Worm (Caenorhabditis elegans): ENCODE results near the gene str-185.

DNA sequence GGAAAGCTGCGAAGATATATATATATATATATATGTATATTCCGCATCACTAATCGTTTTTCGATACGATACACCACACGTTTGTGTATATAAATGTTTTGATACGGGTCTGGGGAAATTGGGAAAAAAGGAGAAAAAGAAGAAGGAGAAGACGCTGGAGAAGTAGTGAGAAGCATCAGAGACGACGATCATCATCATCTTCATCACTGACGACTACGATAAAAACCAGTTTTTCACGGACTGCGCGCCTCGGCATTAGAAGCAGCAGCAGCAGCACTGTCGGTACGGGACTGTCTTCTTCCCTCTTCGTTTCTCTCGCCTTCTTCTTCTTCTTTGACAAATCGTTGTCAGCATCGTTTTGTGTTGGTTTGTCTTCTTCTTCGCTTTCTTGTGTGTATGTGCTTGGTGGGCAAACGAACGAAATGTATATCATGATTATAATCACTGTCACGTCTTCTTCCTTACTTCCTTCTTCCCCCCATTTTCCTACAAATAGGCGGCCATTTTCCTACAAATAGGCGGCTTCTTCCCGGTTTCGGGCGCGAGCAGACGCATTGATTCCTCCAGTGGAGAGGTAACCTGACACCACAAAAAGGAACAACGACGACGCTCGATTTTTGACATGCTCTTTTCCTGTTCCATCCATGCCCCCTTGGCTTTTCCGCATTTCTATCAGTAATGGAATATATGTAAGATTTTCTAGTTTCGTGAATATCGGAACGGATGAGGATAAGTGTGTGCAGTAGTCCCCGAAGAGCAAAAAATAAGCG lies 33.6 kb downstream of the str-185 start:
- TF ChIP-seq ZK546.5 (tag; optimal IDR thresholded peaks at IDR 0.05) (no peak), nhr-237 (tag; optimal IDR thresholded peaks at IDR 0.05) (no peak), nhr-77 (tag; optimal IDR thresholded peaks at IDR 0.05) (no peak), ama-1 (optimal IDR thresholded peaks at IDR 0.05) (no peak), nfya-1 (tag; optimal IDR thresholded peaks at IDR 0.05; ENCODE audit: insufficient read depth) (no peak), ceh-82 (tag; optimal IDR thresholded peaks at IDR 0.05) (no peak), skn-1 (tag; optimal IDR thresholded peaks at IDR 0.05) (no peak), fos-1 (tag; optimal IDR thresholded peaks at IDR 0.05) (no peak)

Data from whole organism, L3 larva.